Fruit fly (Drosophila melanogaster) whole organism, embryonic: ENCODE results near the gene DIP2.
A peak's percentile ranks its signal among the peaks of the same experiment; 100 is the strongest.

ENCODE experiments used
- Aef1 ChIP-seq: fragments of 200-800 bp; sonication (Bioruptor generic); IDR thresholded peaks from 3 replicates; pipeline ENCODE4 v1.3.6; 2022; ENCODE audit warnings: missing biosample characterization, missing genetic modification characterization
- B-H1 ChIP-seq: fragments of 200-800 bp; sonication (Bioruptor generic); IDR thresholded peaks from 3 replicates; pipeline ENCODE4 v1.3.6; 2022; ENCODE audit warnings: missing biosample characterization, missing genetic modification characterization
- Bteb2 ChIP-seq: fragments of 200-800 bp; sonication (Bioruptor generic); optimal IDR thresholded peaks from 2 replicates; lab custom pipeline; 2016; ENCODE audit warnings: missing biosample characterization, missing genetic modification characterization
- CG10147 ChIP-seq: fragments of 200-800 bp; sonication (Bioruptor generic); optimal IDR thresholded peaks from 2 replicates; lab custom pipeline; 2019; ENCODE audit warnings: missing biosample characterization, mild to moderate bottlenecking, missing genetic modification characterization, moderate library complexity
- CG10209 ChIP-seq: fragments of 200-800 bp; sonication (Bioruptor generic); optimal IDR thresholded peaks from 3 replicates; lab custom pipeline; 2017; ENCODE audit warnings: missing biosample characterization, mild to moderate bottlenecking, missing genetic modification characterization, missing genetic modification reagents
- CG11247 ChIP-seq: fragments of 200-800 bp; sonication (Bioruptor generic); IDR thresholded peaks from 2 replicates; pipeline ENCODE4 v1.3.6; 2022; ENCODE audit warnings: missing biosample characterization, missing genetic modification characterization
- CG11723 ChIP-seq: fragments of 200-800 bp; sonication (Bioruptor generic); optimal IDR thresholded peaks from 2 replicates; lab custom pipeline; 2017; ENCODE audit warnings: missing biosample characterization, mild to moderate bottlenecking, missing genetic modification characterization
- CG12769 ChIP-seq: fragments of 200-800 bp; sonication (Bioruptor generic); optimal IDR thresholded peaks from 2 replicates; lab custom pipeline; 2019; ENCODE audit warnings: missing biosample characterization, mild to moderate bottlenecking, missing genetic modification characterization, moderate library complexity
- CG13123 ChIP-seq: fragments of 200-800 bp; sonication (Bioruptor generic); optimal IDR thresholded peaks from 2 replicates; lab custom pipeline; 2016; ENCODE audit warnings: missing biosample characterization, missing genetic modification characterization
- CG14014 ChIP-seq: fragments of 200-800 bp; sonication (Bioruptor generic); IDR thresholded peaks from 2 replicates; pipeline ENCODE4 v1.3.6; 2022; ENCODE audit warnings: missing biosample characterization, missing genetic modification characterization
- CG15514 ChIP-seq: fragments of 200-800 bp; sonication (Bioruptor generic); optimal IDR thresholded peaks from 3 replicates; lab custom pipeline; 2017; ENCODE audit warnings: missing biosample characterization, missing genetic modification characterization, mild to moderate bottlenecking, moderate library complexity, missing genetic modification reagents
- CG17186 ChIP-seq: fragments of 200-800 bp; sonication (Bioruptor generic); optimal IDR thresholded peaks from 3 replicates; lab custom pipeline; 2017; ENCODE audit warnings: missing biosample characterization, missing genetic modification reagents, missing genetic modification characterization
- CG17568 ChIP-seq: fragments of 200-800 bp; sonication (Bioruptor generic); optimal IDR thresholded peaks from 2 replicates; lab custom pipeline; 2018; ENCODE audit warnings: missing biosample characterization, mild to moderate bottlenecking, missing genetic modification characterization, moderate library complexity
- CG18476 ChIP-seq: fragments of 200-800 bp; sonication (Bioruptor generic); optimal IDR thresholded peaks from 2 replicates; lab custom pipeline; 2016; ENCODE audit warnings: missing biosample characterization, mild to moderate bottlenecking, missing genetic modification characterization
- CG2116 ChIP-seq: fragments of 200-800 bp; sonication (Bioruptor generic); optimal IDR thresholded peaks from 3 replicates; lab custom pipeline; 2018; ENCODE audit warnings: missing biosample characterization, mild to moderate bottlenecking, missing genetic modification characterization
- CG30020 ChIP-seq: fragments of 200-800 bp; optimal IDR thresholded peaks from 2 replicates; lab custom pipeline; 2019; ENCODE audit warnings: missing biosample characterization, mild to moderate bottlenecking, missing genetic modification characterization, moderate library complexity
- CG31224 ChIP-seq: fragments of 200-800 bp; sonication (Bioruptor generic); IDR thresholded peaks from 2 replicates; pipeline ENCODE4 v1.3.6; 2022; ENCODE audit warnings: missing biosample characterization, missing genetic modification characterization
- CG33213 ChIP-seq: fragments of 200-800 bp; sonication (Bioruptor generic); optimal IDR thresholded peaks from 3 replicates; lab custom pipeline; 2016; ENCODE audit warnings: missing biosample characterization, missing genetic modification characterization
- CG34376 ChIP-seq: fragments of 200-800 bp; sonication (Bioruptor generic); optimal IDR thresholded peaks from 2 replicates; lab custom pipeline; 2018; ENCODE audit warnings: missing biosample characterization, mild to moderate bottlenecking, missing genetic modification characterization
- CG42726 ChIP-seq: fragments of 200-800 bp; sonication (Bioruptor generic); IDR thresholded peaks from 2 replicates; pipeline ENCODE4 v1.3.6; 2022; ENCODE audit warnings: missing biosample characterization, missing genetic modification characterization; ENCODE audit not compliant: partially characterized antibody
- CG43689 ChIP-seq: fragments of 200-800 bp; sonication (Bioruptor generic); IDR thresholded peaks from 2 replicates; pipeline ENCODE4 v1.3.6; 2022; ENCODE audit warnings: missing biosample characterization, missing genetic modification characterization
- CG4617 ChIP-seq: fragments of 200-800 bp; sonication (Bioruptor generic); optimal IDR thresholded peaks from 3 replicates; lab custom pipeline; 2016; ENCODE audit warnings: missing biosample characterization, missing genetic modification characterization, borderline replicate concordance
- CG6791 ChIP-seq: fragments of 200-800 bp; sonication (Bioruptor generic); IDR thresholded peaks from 3 replicates; pipeline ENCODE4 v1.3.6; 2022; ENCODE audit warnings: missing biosample characterization, missing genetic modification characterization; ENCODE audit not compliant: partially characterized antibody
- CG7357 ChIP-seq: fragments of 200-800 bp; sonication (Bioruptor generic); IDR thresholded peaks from 3 replicates; pipeline ENCODE4 v1.3.6; 2022; ENCODE audit warnings: missing biosample characterization, missing genetic modification characterization
- CrebB ChIP-seq: fragments of 200-800 bp; sonication (Bioruptor generic); optimal IDR thresholded peaks from 3 replicates; lab custom pipeline; 2018; ENCODE audit warnings: missing biosample characterization, mild to moderate bottlenecking, missing genetic modification characterization
- Doc2 ChIP-seq: fragments of 200-800 bp; sonication (Bioruptor generic); IDR thresholded peaks from 2 replicates; pipeline ENCODE4 v1.3.6; 2022; ENCODE audit warnings: missing biosample characterization, missing genetic modification characterization
- Dp ChIP-seq: fragments of 200-800 bp; sonication (Bioruptor generic); optimal IDR thresholded peaks from 2 replicates; lab custom pipeline; 2018; ENCODE audit warnings: missing biosample characterization, mild to moderate bottlenecking, missing genetic modification characterization, moderate library complexity
- Dref ChIP-seq: fragments of 200-800 bp; sonication (Bioruptor generic); IDR thresholded peaks from 2 replicates; pipeline ENCODE4 v1.3.6; 2022; ENCODE audit warnings: missing biosample characterization, missing genetic modification characterization
- HLH54F ChIP-seq: fragments of 200-800 bp; sonication (Bioruptor generic); optimal IDR thresholded peaks from 3 replicates; lab custom pipeline; 2016; ENCODE audit warnings: missing biosample characterization, missing genetic modification characterization
- HmgD ChIP-seq: fragments of 200-800 bp; sonication (Bioruptor generic); optimal IDR thresholded peaks from 3 replicates; lab custom pipeline; 2016; ENCODE audit warnings: missing biosample characterization, missing genetic modification characterization
- MTF-1 ChIP-seq: fragments of 200-800 bp; sonication (Bioruptor generic); optimal IDR thresholded peaks from 2 replicates; lab custom pipeline; 2018; ENCODE audit warnings: missing biosample characterization, mild to moderate bottlenecking, missing genetic modification characterization, borderline replicate concordance
- Max ChIP-seq: fragments of 200-800 bp; sonication (Bioruptor generic); optimal IDR thresholded peaks from 2 replicates; lab custom pipeline; 2016; ENCODE audit warnings: missing biosample characterization, mild to moderate bottlenecking, missing genetic modification characterization
- Med ChIP-seq: fragments of 200-800 bp; sonication (Bioruptor generic); peaks from one replicate; lab custom pipeline; 2016; ENCODE audit warnings: missing biosample characterization, missing genetic modification characterization, mild to moderate bottlenecking, inconsistent platforms, moderate library complexity
- Nf-YC ChIP-seq: fragments of 200-800 bp; optimal IDR thresholded peaks from 3 replicates; lab custom pipeline; 2019; ENCODE audit warnings: missing biosample characterization, mild to moderate bottlenecking, missing genetic modification characterization, moderate library complexity
- Oli ChIP-seq: fragments of 200-800 bp; sonication (Bioruptor generic); optimal IDR thresholded peaks from 2 replicates; lab custom pipeline; 2018; ENCODE audit warnings: missing biosample characterization, mild to moderate bottlenecking, missing genetic modification characterization, moderate library complexity
- Pdp1 ChIP-seq, 2 experiments: fragments of 200-800 bp; sonication (Bioruptor generic); optimal IDR thresholded peaks; 3 replicates each; lab custom pipeline; 2016; ENCODE audit warnings: missing biosample characterization in 2 of 2, missing genetic modification characterization in 2 of 2, mild to moderate bottlenecking in 1 of 2, moderate library complexity in 1 of 2
- YL-1 ChIP-seq: fragments of 200-800 bp; sonication (Bioruptor generic); optimal IDR thresholded peaks from 3 replicates; lab custom pipeline; 2017; ENCODE audit warnings: missing biosample characterization, mild to moderate bottlenecking, missing genetic modification characterization
- ab ChIP-seq: fragments of 200-800 bp; sonication (Bioruptor generic); optimal IDR thresholded peaks from 2 replicates; lab custom pipeline; 2016; ENCODE audit warnings: missing biosample characterization, missing genetic modification characterization
- ash1 ChIP-seq: fragments of 200-800 bp; sonication (Bioruptor generic); optimal IDR thresholded peaks from 2 replicates; lab custom pipeline; 2018; ENCODE audit warnings: missing biosample characterization, mild to moderate bottlenecking, missing genetic modification characterization
- bsh ChIP-seq, 2 experiments: fragments of 200-800 bp; sonication (Bioruptor generic); optimal IDR thresholded peaks; 2 replicates each; lab custom pipeline; 2017 to 2018; ENCODE audit warnings: mild to moderate bottlenecking in 2 of 2, missing biosample characterization in 2 of 2, missing genetic modification characterization in 2 of 2, moderate library complexity in 1 of 2
- cad ChIP-seq: fragments of >200 bp; optimal IDR thresholded peaks from 2 replicates; lab custom pipeline; 2017; ENCODE audit warnings: missing biosample characterization, missing genetic modification characterization
- exex ChIP-seq: fragments of 200-800 bp; sonication (Bioruptor generic); optimal IDR thresholded peaks from 4 replicates; lab custom pipeline; 2018; ENCODE audit warnings: missing biosample characterization, mild to moderate bottlenecking, missing genetic modification characterization, moderate library complexity
- kni ChIP-seq: fragments of 200-800 bp; sonication (Bioruptor generic); optimal IDR thresholded peaks from 3 replicates; lab custom pipeline; 2017; ENCODE audit warnings: mild to moderate bottlenecking, missing biosample characterization, missing genetic modification reagents, missing genetic modification characterization
- nau ChIP-seq: fragments of 200-800 bp; sonication (Bioruptor generic); optimal IDR thresholded peaks from 3 replicates; lab custom pipeline; 2017; ENCODE audit warnings: missing biosample characterization, mild to moderate bottlenecking, missing genetic modification characterization, missing genetic modification reagents
- sc ChIP-seq, 3 experiments: fragments of >200 bp in 2 of 3; fragments of 200-800 bp in 1 of 3; sonication (Bioruptor generic) in 1 of 3; optimal IDR thresholded peaks; 2 replicates in 2 of 3; 3 replicates in 1 of 3; lab custom pipeline; 2017; ENCODE audit warnings: mild to moderate bottlenecking in 1 of 3, missing biosample characterization in 1 of 3, missing genetic modification characterization in 1 of 3, missing genetic modification reagents in 1 of 3
- shn ChIP-seq: fragments of 200-800 bp; sonication (Bioruptor generic); optimal IDR thresholded peaks from 3 replicates; lab custom pipeline; 2016; ENCODE audit warnings: missing biosample characterization, missing genetic modification characterization
- toy ChIP-seq: fragments of 200-800 bp; sonication (Bioruptor generic); IDR thresholded peaks from 2 replicates; pipeline ENCODE4 v1.3.6; 2022; ENCODE audit warnings: missing biosample characterization, missing genetic modification characterization

DIP2 gene

dm6 chr3L:224004-224951 is 33.5 kb downstream of the DIP2 start (continued):
- peak; percentile 91 for TF ChIP-seq YL-1 (GFP tag; lab: Kevin White, UChicago)
- no peak for TF ChIP-seq bsh (GFP tag; optimal IDR thresholded peaks at IDR 0.05; lab: Kevin White, UChicago)
- TF ChIP-seq CG12769 = peak; percentile 16
- peak; percentile 70 for TF ChIP-seq CG42726
- no peak for TF ChIP-seq CG43689 (GFP tag; lab: Robert Waterston, UW)
- TF ChIP-seq HmgD (GFP tag; lab: Kevin White, UChicago) = no peak
- TF ChIP-seq nau (GFP tag; lab: Kevin White, UChicago) = no peak
- peak; percentile 46; the same call in 1 of the 3 replicates for TF ChIP-seq B-H1 (GFP tag; lab: Robert Waterston, UW)
- TF ChIP-seq Dp = no peak
- peak; percentile 64 for TF ChIP-seq CG34376
- peak; percentile 54; the same call in 2 of the 3 replicates for TF ChIP-seq CG6791 (GFP tag; lab: Robert Waterston, UW)
- TF ChIP-seq Bteb2 (GFP tag; lab: Kevin White, UChicago) = no peak
- no peak for TF ChIP-seq CG2116
- TF ChIP-seq shn = no peak
- peak; percentile 1 for TF ChIP-seq CrebB
- peak in 1 of 2 experiments; percentile 18 for TF ChIP-seq Pdp1 (GFP tag; optimal IDR thresholded peaks at IDR 0.05; lab: Kevin White, UChicago)
- peak; percentile 32; the same call in 1 of the 2 replicates for TF ChIP-seq CG14014 (GFP tag; lab: Robert Waterston, UW)
- no peak for TF ChIP-seq Doc2 (GFP tag; lab: Robert Waterston, UW)
- TF ChIP-seq CG30020 (tag; lab: Kevin White, UChicago) = no peak
- no peak for TF ChIP-seq ab (GFP tag; lab: Kevin White, UChicago)
- TF ChIP-seq CG10209 = no peak
- no peak for TF ChIP-seq CG18476
- TF ChIP-seq CG4617 (GFP tag; lab: Kevin White, UChicago) = no peak
- TF ChIP-seq CG31224 = peak; percentile 36; the same call in 1 of the 2 replicates
- no peak for TF ChIP-seq exex (tag; lab: Kevin White, UChicago)
- TF ChIP-seq Dref = no peak
- TF ChIP-seq CG33213 (GFP tag; lab: Kevin White, UChicago) = peak; percentile 2
- TF ChIP-seq CG17568 (GFP tag; lab: Kevin White, UChicago) = no peak
- no peak for TF ChIP-seq CG11723 (GFP tag; lab: Kevin White, UChicago)
- no peak for TF ChIP-seq toy
- no peak for TF ChIP-seq CG13123 (GFP tag; lab: Kevin White, UChicago)
- TF ChIP-seq CG10147 = no peak
- no peak for TF ChIP-seq Oli (tag; lab: Kevin White, UChicago)
- no peak for TF ChIP-seq CG7357 (GFP tag; lab: Robert Waterston, UW)
- peak; percentile 51; the same call in 1 of the 2 replicates for TF ChIP-seq CG11247 (GFP tag; lab: Robert Waterston, UW)
- TF ChIP-seq sc (optimal IDR thresholded peaks at IDR 0.05; lab: Kevin White, UChicago) = no peak
- no peak for TF ChIP-seq sc (GFP tag; optimal IDR thresholded peaks at IDR 0.05; lab: Kevin White, UChicago)
- TF ChIP-seq Med (GFP tag; lab: Kevin White, UChicago) = peak; percentile 85
- TF ChIP-seq Aef1 = peak; percentile 64; the same call in 2 of the 3 replicates
- TF ChIP-seq CG17186 (GFP tag; lab: Kevin White, UChicago) = no peak
- peak; percentile 18 for TF ChIP-seq CG15514 (GFP tag; lab: Kevin White, UChicago)
- no peak for TF ChIP-seq ash1 (GFP tag; lab: Kevin White, UChicago)
- TF ChIP-seq HLH54F = no peak
- TF ChIP-seq cad = no peak
- peak; percentile 84 for TF ChIP-seq kni (GFP tag; lab: Kevin White, UChicago)
- TF ChIP-seq MTF-1 (GFP tag; lab: Kevin White, UChicago) = peak; percentile 57
- TF ChIP-seq Max (GFP tag; lab: Kevin White, UChicago) = no peak
- peak; percentile 24 for TF ChIP-seq Nf-YC (tag; lab: Kevin White, UChicago)
